Fruit fly (Drosophila melanogaster) whole organism: Measurements from ENCODE around the gene CG3123.

Experiments
- CG8478 ChIP-seq: fragments of >200 bp; optimal IDR thresholded peaks from 2 replicates; lab custom pipeline; 2018; ENCODE audit warnings: inconsistent platforms
- Dll ChIP-seq: fragments of >200 bp; optimal IDR thresholded peaks from 2 replicates; lab custom pipeline; 2017
- EcR ChIP-seq, 2 experiments: fragments of >200 bp; optimal IDR thresholded peaks; 2 replicates each; lab custom pipeline; 2017; ENCODE audit warnings: missing biosample characterization in 2 of 2, missing genetic modification characterization in 2 of 2, missing genetic modification reagents in 2 of 2
- pan ChIP-seq: fragments of >200 bp; optimal IDR thresholded peaks from 2 replicates; lab custom pipeline; 2017
- psq ChIP-seq: fragments of >200 bp; optimal IDR thresholded peaks from 2 replicates; lab custom pipeline; 2017
- usp ChIP-seq: fragments of >200 bp; optimal IDR thresholded peaks from 2 replicates; lab custom pipeline; 2017; ENCODE audit warnings: missing biosample characterization, missing genetic modification characterization, mixed read lengths

DNA sequence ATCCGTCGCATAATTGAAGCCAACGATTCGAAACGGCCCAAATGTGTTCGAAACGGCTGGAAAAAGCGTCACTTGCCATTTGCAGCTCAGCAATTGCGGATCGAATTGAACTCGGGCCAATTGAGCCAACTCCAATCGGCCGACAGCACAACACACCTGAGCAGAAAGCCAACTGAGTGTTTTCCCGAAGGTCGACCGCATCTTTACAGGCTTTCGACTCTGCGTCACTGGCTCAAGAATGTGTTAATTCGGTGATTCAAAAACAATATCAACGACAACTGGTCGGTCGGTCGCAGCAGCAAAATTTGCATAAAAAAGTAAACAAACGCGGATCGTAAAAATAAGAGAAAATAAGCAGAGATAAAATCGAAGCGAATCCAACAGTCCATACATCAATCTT, 15.0 kb upstream of the CG3123 start:
- no peak for TF ChIP-seq CG8478 (lab: Kevin White, UChicago)
- TF ChIP-seq Dll (lab: Kevin White, UChicago), result no peak
- no peak for TF ChIP-seq psq (lab: Kevin White, UChicago)
- TF ChIP-seq EcR (GFP tag; optimal IDR thresholded peaks at IDR 0.05; lab: Kevin White, UChicago), result no peak
- TF ChIP-seq usp (GFP tag; lab: Kevin White, UChicago), result no peak
- no peak for TF ChIP-seq pan (lab: Kevin White, UChicago)
